Fruit fly (Drosophila melanogaster) whole organism, pupa: ENCODE data around the gene Nse4.

Experiments used
- CG10348 ChIP-seq: fragments of 200-800 bp; sonication (Bioruptor generic); IDR thresholded peaks from 2 replicates; pipeline ENCODE4 v1.3.6; 2022; ENCODE audit warnings: missing biosample characterization, missing genetic modification characterization
- CG12605 ChIP-seq: fragments of 200-800 bp; sonication (Bioruptor generic); IDR thresholded peaks from 2 replicates; pipeline ENCODE4 v1.3.6; 2022; ENCODE audit warnings: missing biosample characterization, missing genetic modification characterization
- CG13204 ChIP-seq: fragments of 200-800 bp; sonication (Bioruptor generic); optimal IDR thresholded peaks from 2 replicates; lab custom pipeline; 2018; ENCODE audit warnings: missing biosample characterization, mild to moderate bottlenecking, missing genetic modification characterization, moderate library complexity
- CG15710 ChIP-seq: fragments of 200-800 bp; sonication (Bioruptor generic); optimal IDR thresholded peaks from 2 replicates; lab custom pipeline; 2018; ENCODE audit warnings: missing biosample characterization, mild to moderate bottlenecking, missing genetic modification characterization, moderate library complexity
- CG32121 ChIP-seq: fragments of 200-800 bp; sonication (Bioruptor generic); IDR thresholded peaks from 2 replicates; pipeline ENCODE4 v1.3.6; 2022; ENCODE audit warnings: missing biosample characterization, missing genetic modification characterization
- CG34367 ChIP-seq: fragments of 200-800 bp; sonication (Bioruptor generic); optimal IDR thresholded peaks from 2 replicates; lab custom pipeline; 2018; ENCODE audit warnings: missing biosample characterization, mild to moderate bottlenecking, missing genetic modification characterization
- CG8159 ChIP-seq: fragments of 200-800 bp; sonication (Bioruptor generic); optimal IDR thresholded peaks from 3 replicates; lab custom pipeline; 2018; ENCODE audit warnings: missing biosample characterization, mild to moderate bottlenecking, missing genetic modification characterization, moderate library complexity
- CG8301 ChIP-seq: fragments of 200-800 bp; sonication (Bioruptor generic); optimal IDR thresholded peaks from 2 replicates; lab custom pipeline; 2018; ENCODE audit warnings: missing biosample characterization, mild to moderate bottlenecking, missing genetic modification characterization
- D1 ChIP-seq: fragments of 200-800 bp; sonication (Bioruptor generic); optimal IDR thresholded peaks from 2 replicates; lab custom pipeline; 2018; ENCODE audit warnings: missing biosample characterization, mild to moderate bottlenecking, missing genetic modification characterization, moderate library complexity
- EcR ChIP-seq: fragments of 200-800 bp; sonication (Bioruptor generic); optimal IDR thresholded peaks from 3 replicates; lab custom pipeline; 2019; ENCODE audit warnings: missing biosample characterization, missing genetic modification characterization, mild to moderate bottlenecking, moderate library complexity, missing genetic modification reagents
- Pif1A ChIP-seq: fragments of 200-800 bp; sonication (Bioruptor generic); optimal IDR thresholded peaks from 3 replicates; lab custom pipeline; 2016; ENCODE audit warnings: missing biosample characterization, missing genetic modification characterization
- Pif1B ChIP-seq: fragments of 200-800 bp; sonication (Bioruptor generic); optimal IDR thresholded peaks from 3 replicates; lab custom pipeline; 2016; ENCODE audit warnings: missing biosample characterization, missing genetic modification characterization
- gl ChIP-seq: fragments of 200-800 bp; sonication (Bioruptor generic); optimal IDR thresholded peaks from 2 replicates; lab custom pipeline; 2018; ENCODE audit warnings: missing biosample characterization, mild to moderate bottlenecking, missing genetic modification characterization
- rn ChIP-seq: fragments of 200-800 bp; sonication (Bioruptor generic); IDR thresholded peaks from 2 replicates; pipeline ENCODE4 v1.3.6; 2022; ENCODE audit warnings: missing biosample characterization, missing genetic modification characterization

DNA sequence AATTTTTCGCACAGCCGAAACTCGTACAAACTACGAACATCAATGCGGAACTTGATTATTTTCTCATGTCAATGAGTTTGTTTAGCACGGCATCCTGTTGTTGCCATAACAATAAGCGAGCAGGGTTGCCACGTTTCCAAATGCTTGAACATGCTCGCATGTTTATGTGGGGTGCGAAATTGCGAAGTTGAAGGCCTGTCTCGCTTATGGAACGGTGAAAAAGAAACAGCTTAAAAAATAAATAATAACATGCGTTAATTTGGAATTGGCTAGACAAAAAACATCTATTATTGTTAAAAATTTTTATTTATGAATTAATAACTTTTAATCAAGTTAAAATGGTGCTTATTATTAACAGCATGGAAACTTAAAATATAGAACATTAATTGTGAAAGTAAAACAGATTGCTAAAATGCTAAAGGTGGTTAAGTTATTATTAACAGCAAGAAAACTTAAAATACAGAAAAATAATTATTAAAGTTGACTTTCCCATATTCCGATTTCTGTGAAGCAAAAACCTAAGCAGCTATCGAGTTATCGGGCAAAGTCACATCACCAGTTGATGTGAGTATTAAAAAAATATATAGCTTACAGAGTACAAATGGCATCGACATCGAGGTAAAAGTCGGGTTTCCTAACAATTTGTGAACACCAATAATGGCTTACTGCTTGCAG lies 8.3 kb upstream of the Nse4 start, which contains the start of the genes Bug22 and TfIIB:
- no peak for TF ChIP-seq Pif1A (GFP tag; lab: Kevin White, UChicago)
- TF ChIP-seq EcR: no peak
- TF ChIP-seq CG34367 (tag; lab: Kevin White, UChicago): no peak
- no peak for TF ChIP-seq CG10348 (GFP tag; lab: Robert Waterston, UW)
- no peak for TF ChIP-seq CG8159 (tag; lab: Kevin White, UChicago)
- TF ChIP-seq CG12605: no peak
- 0 out of 2 replicates have a peak, but pooled peaks have one; percentile 29 for TF ChIP-seq rn (GFP tag; lab: Robert Waterston, UW)
- no peak for TF ChIP-seq CG8301 (tag; lab: Kevin White, UChicago)
- no peak for TF ChIP-seq Pif1B (GFP tag; lab: Kevin White, UChicago)
- no peak for TF ChIP-seq gl (tag; lab: Kevin White, UChicago)
- TF ChIP-seq CG13204 (GFP tag; lab: Kevin White, UChicago): no peak
- TF ChIP-seq CG32121 (GFP tag; lab: Robert Waterston, UW): peak; percentile 65
- TF ChIP-seq D1: no peak
- TF ChIP-seq CG15710 (tag; lab: Kevin White, UChicago): peak; percentile 51
